Worm (Caenorhabditis elegans) whole organism, young adult: Measurements from ENCODE around the gene F36H9.1.

Source experiments
- D2030.7 ChIP-seq: fragments of 200-800 bp; sonication (Bioruptor generic); IDR thresholded peaks from 2 replicates; pipeline ENCODE4 v1.3.6; 2022; ENCODE audit warnings: missing genetic modification reagents, missing genetic modification characterization, missing compliant biosample characterization
- K12H6.12 ChIP-seq: fragments of 200-800 bp; sonication (Bioruptor generic); optimal IDR thresholded peaks from 2 replicates; lab custom pipeline; 2018; ENCODE audit warnings: mild to moderate bottlenecking, missing genetic modification characterization, missing compliant biosample characterization
- Y53G8AR.9 ChIP-seq: fragments of 200-800 bp; sonication (Bioruptor generic); conservative IDR thresholded peaks from 2 replicates; pipeline ENCODE4 v1.3.6; 2022; ENCODE audit warnings: missing genetic modification reagents, missing genetic modification characterization, missing compliant biosample characterization
- attf-3 ChIP-seq: fragments of 200-800 bp; sonication (Bioruptor generic); conservative IDR thresholded peaks from 2 replicates; pipeline ENCODE4 v1.3.6; 2022; ENCODE audit warnings: missing genetic modification reagents, missing genetic modification characterization, missing compliant biosample characterization
- dox-1 ChIP-seq: fragments of 200-800 bp; sonication (Bioruptor generic); IDR thresholded peaks from 2 replicates; pipeline ENCODE4 v1.3.6; 2022; ENCODE audit warnings: missing genetic modification reagents, missing genetic modification characterization, missing compliant biosample characterization
- egl-44 ChIP-seq: fragments of 200-800 bp; sonication (Bioruptor generic); IDR thresholded peaks from 2 replicates; pipeline ENCODE4 v1.3.6; 2022; ENCODE audit warnings: missing genetic modification reagents, missing genetic modification characterization, missing compliant biosample characterization
- hmg-20 ChIP-seq: fragments of 200-800 bp; sonication (Bioruptor generic); IDR thresholded peaks from 2 replicates; pipeline ENCODE4 v1.3.6; 2022; ENCODE audit warnings: missing genetic modification reagents, missing genetic modification characterization, missing compliant biosample characterization
- madf-8 ChIP-seq: fragments of 200-800 bp; sonication (Bioruptor generic); conservative IDR thresholded peaks from 2 replicates; pipeline ENCODE4 v1.3.6; 2022; ENCODE audit warnings: missing genetic modification reagents, missing genetic modification characterization, missing compliant biosample characterization
- sea-2 ChIP-seq: fragments of 200-800 bp; sonication (Bioruptor generic); IDR thresholded peaks from 2 replicates; pipeline ENCODE4 v1.3.6; 2022; ENCODE audit warnings: missing genetic modification characterization, missing compliant biosample characterization
- snpc-3.4 ChIP-seq: sonication (generic microtip); optimal IDR thresholded peaks from 2 replicates; lab custom pipeline; 2017; ENCODE audit warnings: missing genetic modification characterization, mild to moderate bottlenecking, missing compliant biosample characterization, antibody characterized with exemption, moderate library complexity, missing genotype, missing genetic modification reagents
- tbp1 ChIP-seq: fragments of 200-800 bp; sonication (Bioruptor generic); optimal IDR thresholded peaks from 2 replicates; lab custom pipeline; 2018; ENCODE audit warnings: mild to moderate bottlenecking, missing genetic modification characterization, missing compliant biosample characterization
- unc-62 ChIP-seq: fragments of 150-350 bp; optimal IDR thresholded peaks from 2 replicates; lab custom pipeline; 2014; ENCODE audit warnings: missing biosample characterization, missing genetic modification reagents, missing genetic modification characterization

- TF ChIP-seq snpc-3.4 (no peak), sea-2 (no peak), tbp1 (GFP tag; lab: Kevin White, UChicago) (no peak), Y53G8AR.9 (GFP tag; lab: Robert Waterston, UW) (no peak), D2030.7 (GFP tag; lab: Robert Waterston, UW) (no peak), K12H6.12 (tag; lab: Kevin White, UChicago) (no peak), egl-44 (GFP tag; lab: Robert Waterston, UW) (no peak), hmg-20 (no peak), dox-1 (peak; percentile 52; the same call in 1 of the 2 replicates), madf-8 (GFP tag; lab: Robert Waterston, UW) (no peak), unc-62 (GFP tag; lab: Kevin White, UChicago) (no peak), attf-3 (no peak)
Measured at ce11 chrV:1771727-1772126, 22.6 kb upstream of the F36H9.1 start, which contains the start of gene dhs-13.
